Fruit fly (Drosophila melanogaster): Measurements from ENCODE around the gene CG14075.

- TF ChIP-seq Hr96 (GFP tag; optimal IDR thresholded peaks at IDR 0.05) (no peak), toe (GFP tag; optimal IDR thresholded peaks at IDR 0.05) (no peak), CG7101 (tag; optimal IDR thresholded peaks at IDR 0.05) (no peak), CG12768 (GFP tag; optimal IDR thresholded peaks at IDR 0.05) (no peak), CG1620 (GFP tag; optimal IDR thresholded peaks at IDR 0.05) (no peak)
Measured at dm6 chr3L:18957032-18957431, 27.7 kb upstream of the CG14075 start.

Measured in whole organism, adult.